Worm (Caenorhabditis elegans) whole organism, late embryonic: ENCODE measurements around the gene npax-1.

Experiments used
- lim-6 ChIP-seq: sonication (generic microtip); optimal IDR thresholded peaks from 2 replicates; lab custom pipeline; 2016; ENCODE audit warnings: missing genetic modification characterization, missing compliant biosample characterization
- npax-4 ChIP-seq: sonication (generic microtip); optimal IDR thresholded peaks from 2 replicates; lab custom pipeline; 2016; ENCODE audit warnings: missing genetic modification characterization, missing compliant biosample characterization
- pha-4 ChIP-seq: fragments of 150-350 bp; optimal IDR thresholded peaks from 2 replicates; lab custom pipeline; 2018; ENCODE audit warnings: missing biosample characterization, missing genetic modification reagents, missing genetic modification characterization
- pqm-1 ChIP-seq: sonication (generic microtip); optimal IDR thresholded peaks from 2 replicates; lab custom pipeline; 2016; ENCODE audit warnings: missing genetic modification characterization, missing compliant biosample characterization
- tbx-2 ChIP-seq: sonication (generic microtip); optimal IDR thresholded peaks from 2 replicates; lab custom pipeline; 2016; ENCODE audit warnings: missing genetic modification characterization, missing compliant biosample characterization

ce11 chrII:7358489-7358943, 27.4 kb upstream of the npax-1 start, which contains the start of gene insc-1:
- TF ChIP-seq pqm-1 (tag; lab: Kevin White, UChicago) (no peak), tbx-2 (no peak), npax-4 (tag; lab: Kevin White, UChicago) (no peak), pha-4 (tag; lab: Kevin White, UChicago) (no peak), lim-6 (tag; lab: Kevin White, UChicago) (no peak)
